Worm (Caenorhabditis elegans) whole organism, L4 larva: ENCODE measurements around the gene melo-1.
A peak's percentile ranks its signal among the peaks of the same experiment; 100 is the strongest.

Experiments used
- T20F7.1 ChIP-seq: fragments of 200-800 bp; sonication (Bioruptor generic); optimal IDR thresholded peaks from 2 replicates; lab custom pipeline; 2018; ENCODE audit warnings: mild to moderate bottlenecking, missing genetic modification characterization, missing compliant biosample characterization
- T26A8.4 ChIP-seq: fragments of 200-800 bp; sonication (Bioruptor generic); IDR thresholded peaks from 2 replicates; pipeline ENCODE4 v1.3.6; 2022; ENCODE audit warnings: missing genetic modification characterization, missing compliant biosample characterization
- Y105C5A.15 ChIP-seq: fragments of 200-800 bp; sonication (Bioruptor generic); IDR thresholded peaks from 2 replicates; pipeline ENCODE4 v1.3.6; 2022; ENCODE audit warnings: missing genetic modification characterization, missing compliant biosample characterization
- Y48G9A.11 ChIP-seq: fragments of 200-800 bp; sonication (Bioruptor generic); IDR thresholded peaks from 2 replicates; pipeline ENCODE4 v1.3.6; 2022; ENCODE audit warnings: missing genetic modification reagents, missing genetic modification characterization, missing compliant biosample characterization
- Y5F2A.4 ChIP-seq: fragments of 200-800 bp; sonication (Bioruptor generic); optimal IDR thresholded peaks from 2 replicates; lab custom pipeline; 2018; ENCODE audit warnings: mild to moderate bottlenecking, missing genetic modification characterization, missing compliant biosample characterization
- aly-2 ChIP-seq: sonication (generic microtip); optimal IDR thresholded peaks from 2 replicates; lab custom pipeline; 2018; ENCODE audit warnings: missing biosample characterization, missing genetic modification characterization
- ama-1 ChIP-seq: fragments of 150-350 bp; optimal IDR thresholded peaks from 2 replicates; lab custom pipeline; 2014; ENCODE audit warnings: inconsistent platforms, mixed read lengths
- attf-4 ChIP-seq: sonication (generic microtip); optimal IDR thresholded peaks from 3 replicates; lab custom pipeline; 2017; ENCODE audit warnings: missing biosample characterization, missing genetic modification characterization
- ceh-20 ChIP-seq: fragments of 200-800 bp; sonication (Bioruptor generic); IDR thresholded peaks from 2 replicates; pipeline ENCODE4 v1.3.6; 2022; ENCODE audit warnings: missing genetic modification reagents, missing genetic modification characterization, missing compliant biosample characterization
- ceh-28 ChIP-seq: fragments of 150-350 bp; optimal IDR thresholded peaks from 2 replicates; lab custom pipeline; 2014; ENCODE audit warnings: missing biosample characterization, missing genetic modification reagents, missing genetic modification characterization
- ceh-32 ChIP-seq: sonication (generic microtip); optimal IDR thresholded peaks from 2 replicates; lab custom pipeline; 2016; ENCODE audit warnings: mild to moderate bottlenecking, missing genetic modification characterization, missing compliant biosample characterization; ENCODE audit not compliant: poor library complexity
- cey-2 ChIP-seq: sonication (generic microtip); optimal IDR thresholded peaks from 3 replicates; lab custom pipeline; 2017; ENCODE audit warnings: missing genetic modification characterization, mild to moderate bottlenecking, missing compliant biosample characterization, antibody characterized with exemption, borderline replicate concordance; ENCODE audit not compliant: insufficient read depth
- daf-16 ChIP-seq, 3 experiments: sonication (generic microtip); optimal IDR thresholded peaks; 2 replicates each; lab custom pipeline; 2016 to 2017; ENCODE audit warnings: missing genetic modification characterization in 3 of 3, missing genetic modification reagents in 3 of 3, mild to moderate bottlenecking in 2 of 3, missing compliant biosample characterization in 2 of 3, missing biosample characterization in 1 of 3, moderate library complexity in 1 of 3
- dmd-9 ChIP-seq: fragments of 200-800 bp; sonication (Bioruptor generic); IDR thresholded peaks from 2 replicates; pipeline ENCODE4 v1.3.6; 2022; ENCODE audit warnings: missing genetic modification reagents, missing genetic modification characterization, missing compliant biosample characterization
- dpl-1 ChIP-seq: fragments of 150-350 bp; optimal IDR thresholded peaks from 2 replicates; lab custom pipeline; 2014; ENCODE audit warnings: missing biosample characterization, missing genetic modification reagents, missing genetic modification characterization
- dve-1 ChIP-seq: sonication (generic microtip); optimal IDR thresholded peaks from 2 replicates; lab custom pipeline; 2017; ENCODE audit warnings: antibody characterized with exemption, mild to moderate bottlenecking, missing genetic modification characterization, missing compliant biosample characterization; ENCODE audit not compliant: insufficient read depth
- egl-27 ChIP-seq: sonication (generic microtip); optimal IDR thresholded peaks from 3 replicates; lab custom pipeline; 2017; ENCODE audit warnings: missing biosample characterization, missing genetic modification reagents, missing genetic modification characterization
- egl-43 ChIP-seq: fragments of 200-800 bp; sonication (Bioruptor generic); IDR thresholded peaks from 2 replicates; pipeline ENCODE4 v1.3.6; 2022; ENCODE audit warnings: missing genetic modification reagents, missing genetic modification characterization, missing compliant biosample characterization
- hif-1 ChIP-seq, 2 experiments: sonication (generic microtip); optimal IDR thresholded peaks; 2 replicates each; lab custom pipeline; 2016 to 2017; ENCODE audit warnings: missing compliant biosample characterization in 2 of 2, missing genetic modification characterization in 2 of 2, missing genetic modification reagents in 2 of 2, missing genotype in 2 of 2, mild to moderate bottlenecking in 1 of 2
- hlh-11 ChIP-seq: fragments of 200-800 bp; sonication (Bioruptor generic); optimal IDR thresholded peaks from 2 replicates; lab custom pipeline; 2018; ENCODE audit warnings: mild to moderate bottlenecking, missing genetic modification characterization, missing compliant biosample characterization
- hlh-30 ChIP-seq: sonication (generic microtip); optimal IDR thresholded peaks from 2 replicates; lab custom pipeline; 2017; ENCODE audit warnings: antibody characterized with exemption, mild to moderate bottlenecking, missing genetic modification characterization, missing compliant biosample characterization; ENCODE audit not compliant: insufficient read depth
- hmg-1.1 ChIP-seq: fragments of 200-800 bp; sonication (Bioruptor generic); IDR thresholded peaks from 2 replicates; pipeline ENCODE4 v1.3.6; 2022; ENCODE audit warnings: missing genetic modification reagents, missing genetic modification characterization, missing compliant biosample characterization
- lin-13 ChIP-seq: fragments of 150-350 bp; optimal IDR thresholded peaks from 2 replicates; lab custom pipeline; 2014; ENCODE audit warnings: missing biosample characterization, missing genetic modification reagents, missing genetic modification characterization
- lin-29 ChIP-seq: fragments of 200-800 bp; sonication (Bioruptor generic); IDR thresholded peaks from 2 replicates; pipeline ENCODE4 v1.3.6; 2022; ENCODE audit warnings: missing genetic modification reagents, missing genetic modification characterization, missing compliant biosample characterization
- lin-38 ChIP-seq: fragments of 200-800 bp; sonication (Bioruptor generic); IDR thresholded peaks from 2 replicates; pipeline ENCODE4 v1.3.6; 2022; ENCODE audit warnings: missing genetic modification reagents, missing genetic modification characterization, missing compliant biosample characterization
- lsy-2 ChIP-seq, 2 experiments: fragments of 150-350 bp in 1 of 2; sonication (generic microtip) in 1 of 2; optimal IDR thresholded peaks; 2 replicates each; lab custom pipeline; 2014 to 2017; ENCODE audit warnings: missing biosample characterization in 2 of 2, missing genetic modification characterization in 2 of 2
- madf-9 ChIP-seq: fragments of 200-800 bp; sonication (Bioruptor generic); conservative IDR thresholded peaks from 2 replicates; pipeline ENCODE4 v1.3.6; 2022; ENCODE audit warnings: missing genetic modification reagents, missing genetic modification characterization, missing compliant biosample characterization
- mdl-1 ChIP-seq, 2 experiments: fragments of 150-350 bp in 1 of 2; sonication (generic microtip) in 1 of 2; optimal IDR thresholded peaks; 2 replicates each; lab custom pipeline; 2014 to 2017; ENCODE audit warnings: missing biosample characterization in 2 of 2, missing genetic modification characterization in 2 of 2
- mep-1 ChIP-seq: fragments of 150-350 bp; sonication (generic microtip); optimal IDR thresholded peaks from 3 replicates; lab custom pipeline; 2014; ENCODE audit warnings: missing biosample characterization, missing genetic modification characterization
- mes-2 ChIP-seq: sonication (generic microtip); optimal IDR thresholded peaks from 2 replicates; lab custom pipeline; 2016; ENCODE audit warnings: missing genotype, mild to moderate bottlenecking, missing genetic modification characterization, missing compliant biosample characterization; ENCODE audit not compliant: poor library complexity, severe bottlenecking
- nhr-77 ChIP-seq: fragments of 150-350 bp; optimal IDR thresholded peaks from 2 replicates; lab custom pipeline; 2014; ENCODE audit warnings: missing biosample characterization, missing genetic modification characterization
- php-3 ChIP-seq: fragments of 200-800 bp; sonication (Bioruptor generic); IDR thresholded peaks from 2 replicates; pipeline ENCODE4 v1.3.6; 2022; ENCODE audit warnings: missing genetic modification reagents, missing genetic modification characterization, missing compliant biosample characterization
- pqm-1 ChIP-seq: sonication (generic microtip); optimal IDR thresholded peaks from 2 replicates; lab custom pipeline; 2017; ENCODE audit warnings: missing biosample characterization, missing genetic modification characterization
- saeg-2 ChIP-seq: fragments of 200-800 bp; sonication (Bioruptor generic); IDR thresholded peaks from 2 replicates; pipeline ENCODE4 v1.3.6; 2022; ENCODE audit warnings: missing genetic modification reagents, missing genetic modification characterization, missing compliant biosample characterization
- snpc-4 ChIP-seq: fragments of 150-350 bp; optimal IDR thresholded peaks from 2 replicates; lab custom pipeline; 2014; ENCODE audit warnings: missing biosample characterization, missing genetic modification characterization
- spr-1 ChIP-seq: sonication (generic microtip); optimal IDR thresholded peaks from 2 replicates; lab custom pipeline; 2016; ENCODE audit warnings: mild to moderate bottlenecking, missing genetic modification characterization, missing compliant biosample characterization
- unc-39 ChIP-seq: sonication (generic microtip); optimal IDR thresholded peaks from 2 replicates; lab custom pipeline; 2017; ENCODE audit warnings: missing biosample characterization, missing genetic modification characterization
- unc-62 ChIP-seq, 3 experiments: fragments of 150-350 bp in 1 of 3; sonication (generic microtip); optimal IDR thresholded peaks in 2 of 3; peaks in 1 of 3; 1 replicate in 1 of 3; 2 replicates in 2 of 3; lab custom pipeline; 2014 to 2017; ENCODE audit warnings: missing biosample characterization in 3 of 3, missing genetic modification characterization in 3 of 3, missing genetic modification reagents in 3 of 3, missing genotype in 1 of 3
- vab-7 ChIP-seq: fragments of 200-800 bp; sonication (Bioruptor generic); IDR thresholded peaks from 2 replicates; pipeline ENCODE4 v1.3.6; 2022; ENCODE audit warnings: missing genetic modification reagents, missing genetic modification characterization, missing compliant biosample characterization
- zfp-2 ChIP-seq: sonication (generic microtip); optimal IDR thresholded peaks from 2 replicates; lab custom pipeline; 2016; ENCODE audit warnings: mild to moderate bottlenecking, missing genetic modification characterization, missing compliant biosample characterization
- zip-11 ChIP-seq: fragments of 200-800 bp; sonication (Bioruptor generic); IDR thresholded peaks from 2 replicates; pipeline ENCODE4 v1.3.6; 2022; ENCODE audit warnings: missing genetic modification characterization, missing compliant biosample characterization
- zip-2 ChIP-seq: fragments of 150-350 bp; optimal IDR thresholded peaks from 2 replicates; lab custom pipeline; 2014; ENCODE audit warnings: missing biosample characterization, missing genetic modification characterization

Gene melo-1

DNA sequence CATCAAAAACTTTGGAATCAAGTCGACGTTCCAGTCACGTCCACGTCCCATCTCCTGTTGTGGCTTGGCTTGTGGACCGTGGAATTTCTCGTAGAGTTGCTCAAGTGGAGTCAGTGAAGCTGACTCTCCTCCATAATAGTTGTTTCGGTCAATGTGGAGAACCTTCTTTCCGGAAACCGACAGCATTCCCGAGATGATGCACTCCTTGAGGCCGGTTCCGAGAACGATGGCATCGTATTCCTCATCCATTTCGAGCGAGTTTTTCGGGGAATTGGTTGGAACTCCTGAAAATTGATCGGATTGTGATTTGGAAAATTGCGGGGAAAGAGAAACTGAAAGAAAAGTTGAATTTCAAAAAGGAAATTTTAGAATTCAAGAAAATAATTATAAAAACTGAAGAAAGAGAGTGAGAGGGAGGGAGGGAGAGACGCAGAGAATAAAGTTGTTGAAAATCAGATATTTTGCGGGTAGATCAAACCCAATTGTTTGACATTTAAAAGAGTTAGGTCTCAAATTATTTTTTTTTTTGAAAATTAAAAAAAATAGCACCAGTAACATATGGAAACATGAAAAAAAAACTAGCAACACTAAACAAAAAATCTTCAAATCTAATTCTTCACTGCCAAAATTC, 5.9 kb downstream of the melo-1 start, which contains the start of gene gdi-1:
Gene gdi-1, minus strand, starts transcription at position 286 of the 631 bp plus-strand sequence.
- TF ChIP-seq daf-16 (GFP tag; optimal IDR thresholded peaks at IDR 0.05; lab: Kevin White, UChicago) (no peak), daf-16 (tag; optimal IDR thresholded peaks at IDR 0.05; lab: Kevin White, UChicago) (peak; percentile 3), lin-38 (0 out of 2 replicates have a peak, but pooled peaks have one; percentile 6), mep-1 (tag; lab: Kevin White, UChicago) (peak; percentile 23), ama-1 (peak; percentile 56), madf-9 (0 out of 2 replicates have a peak, but pooled peaks have one; percentile 11), dmd-9 (0 out of 2 replicates have a peak, but pooled peaks have one; percentile 11), zfp-2 (tag; lab: Kevin White, UChicago) (no peak), saeg-2 (no peak)
- TF ChIP-seq, all 104 proteins: peak for 6

- peak; percentile 61 to 88 for TF ChIP-seq mdl-1 (tag; optimal IDR thresholded peaks at IDR 0.05; lab: Kevin White, UChicago)
- no peak for TF ChIP-seq pqm-1 (tag; lab: Kevin White, UChicago)
- peak; percentile 62; the same call in 1 of the 2 replicates for TF ChIP-seq hmg-1.1 (GFP tag; lab: Robert Waterston, UW)
- no peak for TF ChIP-seq zip-2 (tag; lab: Kevin White, UChicago)
- no peak for TF ChIP-seq daf-16 (GFP tag; optimal IDR thresholded peaks at IDR 0.05; lab: Kevin White, UChicago)
- peak; percentile 85 for TF ChIP-seq daf-16 (tag; optimal IDR thresholded peaks at IDR 0.05; lab: Kevin White, UChicago)
- no peak for TF ChIP-seq aly-2 (tag; lab: Kevin White, UChicago)
- no peak for TF ChIP-seq Y5F2A.4 (GFP tag; lab: Kevin White, UChicago)
- TF ChIP-seq saeg-2, result 0 out of 2 replicates have a peak, but pooled peaks have one; percentile 5
- TF ChIP-seq Y48G9A.11 (GFP tag; lab: Robert Waterston, UW), result no peak
- no peak for TF ChIP-seq php-3
- peak in 1 of 2 experiments; percentile 69 for TF ChIP-seq unc-62 (GFP tag; optimal IDR thresholded peaks at IDR 0.05 in 1 of 2; lab: Kevin White, UChicago)
- TF ChIP-seq unc-62 (tag; optimal IDR thresholded peaks at IDR 0.05; lab: Kevin White, UChicago), result no peak
- peak; percentile 74 for TF ChIP-seq mes-2
- no peak for TF ChIP-seq ceh-32 (tag; lab: Kevin White, UChicago)
- no peak for TF ChIP-seq Y105C5A.15
- TF ChIP-seq zip-11 (GFP tag; lab: Robert Waterston, UW), result no peak
- TF ChIP-seq dve-1 (tag; lab: Kevin White, UChicago), result peak; percentile 59
- TF ChIP-seq egl-27 (tag; lab: Kevin White, UChicago), result no peak
- TF ChIP-seq lin-13, result no peak
- TF ChIP-seq vab-7, result peak; percentile 33; the same call in 1 of the 2 replicates
- peak; percentile 42 for TF ChIP-seq dpl-1 (GFP tag; lab: Kevin White, UChicago)
- peak; percentile 94 for TF ChIP-seq hlh-30 (tag; lab: Kevin White, UChicago)
- no peak for TF ChIP-seq snpc-4
- peak; percentile 70 for TF ChIP-seq ceh-28 (tag; lab: Kevin White, UChicago)
- TF ChIP-seq cey-2 (tag; lab: Kevin White, UChicago), result no peak
- TF ChIP-seq spr-1, result no peak
- TF ChIP-seq unc-39, result no peak
- peak in 1 of 2 experiments; percentile 7 for TF ChIP-seq hif-1 (tag; optimal IDR thresholded peaks at IDR 0.05; lab: Kevin White, UChicago)
- peak; percentile 75 for TF ChIP-seq hlh-11 (tag; lab: Kevin White, UChicago)
- TF ChIP-seq dmd-9, result no peak
- peak; percentile 40; the same call in 1 of the 2 replicates for TF ChIP-seq lin-38
- TF ChIP-seq T26A8.4, result 0 out of 2 replicates have a peak, but pooled peaks have one; percentile 7
- TF ChIP-seq madf-9, result no peak
- peak; percentile 36; the same call in 1 of the 2 replicates for TF ChIP-seq ceh-20 (GFP tag; lab: Robert Waterston, UW)
- TF ChIP-seq nhr-77 (tag; lab: Kevin White, UChicago), result peak; percentile 69
- 0 out of 2 replicates have a peak, but pooled peaks have one; percentile 15 for TF ChIP-seq egl-43 (GFP tag; lab: Robert Waterston, UW)
- TF ChIP-seq lsy-2 (tag; optimal IDR thresholded peaks at IDR 0.05; lab: Kevin White, UChicago), result peak; percentile 49 to 68
- peak; percentile 16 for TF ChIP-seq T20F7.1
- TF ChIP-seq zfp-2 (tag; lab: Kevin White, UChicago), result no peak
- no peak for TF ChIP-seq attf-4 (tag; lab: Kevin White, UChicago)
- TF ChIP-seq lin-29, result no peak
Measured at ce11 chrIV:14793900-14794624, 7.2 kb downstream of the melo-1 start.
